Worm (Caenorhabditis elegans): ENCODE results near the gene ubc-7.

Gene ubc-7

DNA sequence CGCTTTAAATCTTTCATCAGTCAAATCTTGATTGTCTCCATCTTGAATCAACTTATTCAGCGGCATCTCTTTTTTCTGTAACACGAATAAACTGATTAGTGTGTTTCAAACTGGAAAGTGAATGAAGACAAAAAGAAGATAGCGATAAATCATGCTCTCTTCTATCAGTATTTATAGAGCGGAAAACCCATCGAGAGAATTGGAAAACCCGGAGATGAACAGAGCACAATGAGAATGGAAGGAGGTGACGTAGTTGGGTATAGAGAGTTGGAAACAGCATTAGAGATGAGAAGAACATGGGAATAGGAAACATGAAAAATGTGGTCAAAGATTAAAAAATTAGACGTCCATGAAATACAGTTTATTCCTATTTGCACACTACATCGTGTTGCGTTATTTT is 38.8 kb downstream of the ubc-7 start, which contains the start of gene acox-1.5:
acox-1.5 (minus strand) TSS at position 75 of the 400 bp plus-strand sequence.
- TF ChIP-seq hmg-4 (GFP tag; optimal IDR thresholded peaks at IDR 0.05) (no peak), ceh-13 (GFP tag; optimal IDR thresholded peaks at IDR 0.05) (no peak), ets-7 (tag; optimal IDR thresholded peaks at IDR 0.05) (no peak), hnd-1 (tag; optimal IDR thresholded peaks at IDR 0.05) (no peak), ceh-36 (tag; optimal IDR thresholded peaks at IDR 0.05) (no peak), hmbx-1 (tag; optimal IDR thresholded peaks at IDR 0.05) (no peak), pes-1 (GFP tag; IDR thresholded peaks at IDR 0.05) (no peak)

DNA sequence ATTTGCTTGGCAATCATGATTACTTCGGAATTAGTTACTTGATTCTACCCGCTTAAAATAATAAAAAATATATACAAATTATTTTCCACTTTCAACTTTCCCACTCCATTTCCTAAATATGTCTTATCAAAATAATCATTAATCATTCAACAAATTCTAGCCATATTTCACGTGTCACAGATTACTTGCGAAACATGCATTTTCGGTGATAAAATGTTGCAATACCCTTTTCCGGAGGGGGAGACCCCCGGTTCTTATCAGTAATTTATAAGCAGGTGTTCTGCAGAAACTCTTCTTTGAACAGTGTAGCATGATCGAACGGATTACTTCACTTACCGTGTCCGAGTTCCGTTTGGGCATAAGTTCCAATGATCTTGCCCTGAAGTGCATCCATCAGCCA is 40.8 kb downstream of the ubc-7 start:
- TF ChIP-seq ceh-36 (tag; optimal IDR thresholded peaks at IDR 0.05) (no peak), scrt-1 (GFP tag; IDR thresholded peaks at IDR 0.05) (no peak)

DNA sequence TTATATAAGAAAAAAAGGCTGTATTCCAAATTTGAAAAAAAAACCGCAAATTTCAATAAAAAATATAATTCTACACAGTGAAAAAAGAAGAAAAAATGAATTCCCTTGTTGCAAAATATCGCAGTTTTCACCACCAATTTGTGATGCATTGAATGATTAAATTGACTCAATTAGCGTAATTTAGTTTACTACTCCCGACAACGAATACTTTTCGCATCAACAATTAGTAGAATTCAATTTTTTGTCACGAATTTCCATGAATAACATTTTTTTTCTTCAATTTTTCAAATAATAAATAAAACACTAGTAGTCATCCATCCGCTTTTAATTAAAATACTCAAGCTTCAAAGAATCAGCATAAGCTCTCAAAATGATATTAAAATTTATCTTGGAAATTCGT is 45.7 kb downstream of the ubc-7 start:
- no peak for TF ChIP-seq F13C5.2 (tag; optimal IDR thresholded peaks at IDR 0.05)

DNA sequence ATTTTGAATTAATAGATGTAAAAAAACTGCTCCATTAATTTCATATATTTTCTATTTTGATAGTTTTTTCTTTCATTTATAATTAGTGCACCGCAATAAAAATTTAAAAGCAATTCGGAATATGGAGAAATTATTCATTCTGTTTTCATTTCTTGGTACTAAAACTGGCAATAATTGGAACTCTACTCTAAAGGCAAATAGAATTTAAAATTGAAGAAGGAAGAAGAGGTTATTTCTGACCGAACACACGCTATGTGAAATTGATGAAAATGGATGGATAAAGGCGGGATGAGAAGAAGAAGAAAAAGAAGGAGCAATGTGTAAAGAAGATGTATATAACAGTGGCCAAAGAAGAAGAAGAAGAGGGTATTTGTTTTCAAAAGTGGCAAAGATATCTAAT is 47.7 kb downstream of the ubc-7 start:
- TF ChIP-seq pes-1 (GFP tag; IDR thresholded peaks at IDR 0.05): no peak
- TF ChIP-seq flt-1 (GFP tag; IDR thresholded peaks at IDR 0.05): no peak
- no peak for TF ChIP-seq B0310.2 (tag; optimal IDR thresholded peaks at IDR 0.05)
- TF ChIP-seq scrt-1 (GFP tag; IDR thresholded peaks at IDR 0.05): no peak
- no peak for TF ChIP-seq hmg-4 (GFP tag; optimal IDR thresholded peaks at IDR 0.05)
- no peak for TF ChIP-seq ceh-36 (tag; optimal IDR thresholded peaks at IDR 0.05)
- no peak for TF ChIP-seq ets-7 (tag; optimal IDR thresholded peaks at IDR 0.05)
- TF ChIP-seq tra-4 (tag; optimal IDR thresholded peaks at IDR 0.05): no peak
- TF ChIP-seq sea-1 (GFP tag; conservative IDR thresholded peaks at IDR 0.05): no peak
- TF ChIP-seq F13C5.2 (tag; optimal IDR thresholded peaks at IDR 0.05): no peak
- no peak for TF ChIP-seq tbx-37 (GFP tag; conservative IDR thresholded peaks at IDR 0.05)
- TF ChIP-seq tbx-11 (GFP tag; IDR thresholded peaks at IDR 0.05): no peak
- no peak for TF ChIP-seq hnd-1 (tag; optimal IDR thresholded peaks at IDR 0.05)
- no peak for TF ChIP-seq hmbx-1 (tag; optimal IDR thresholded peaks at IDR 0.05)
- no peak for TF ChIP-seq ama-1 (optimal IDR thresholded peaks at IDR 0.05)
- TF ChIP-seq ceh-13 (GFP tag; optimal IDR thresholded peaks at IDR 0.05): no peak
- TF ChIP-seq aly-1 (tag; optimal IDR thresholded peaks at IDR 0.05): no peak

DNA sequence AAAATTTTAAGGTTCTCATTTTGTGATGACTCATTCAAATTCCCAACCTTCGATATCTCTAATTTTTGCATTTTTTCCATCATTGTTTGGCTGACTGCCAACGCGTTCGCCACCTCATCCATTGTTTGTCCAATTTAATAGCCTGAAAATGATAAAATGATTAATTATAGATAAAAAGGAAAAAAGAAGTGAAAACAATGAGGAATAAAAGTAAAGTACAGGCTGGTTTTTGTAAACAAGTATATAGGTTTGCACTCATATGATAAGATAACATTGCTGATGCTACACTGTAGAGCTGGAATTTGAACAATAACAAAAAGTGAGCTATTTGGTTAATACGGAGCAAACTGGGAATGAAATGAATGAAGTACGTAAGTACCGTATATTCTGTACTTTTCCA is 48.7 kb downstream of the ubc-7 start, which contains the start of gene C48B4.3:
C48B4.3 (minus strand) TSS at position 149 of the 400 bp plus-strand sequence.
- TF ChIP-seq flt-1 (GFP tag; IDR thresholded peaks at IDR 0.05) (no peak), hnd-1 (tag; optimal IDR thresholded peaks at IDR 0.05) (no peak), tbx-37 (GFP tag; conservative IDR thresholded peaks at IDR 0.05) (no peak), ama-1 (optimal IDR thresholded peaks at IDR 0.05) (no peak), hmbx-1 (tag; optimal IDR thresholded peaks at IDR 0.05) (no peak), sea-1 (GFP tag; conservative IDR thresholded peaks at IDR 0.05) (no peak), ets-7 (tag; optimal IDR thresholded peaks at IDR 0.05) (no peak), scrt-1 (GFP tag; IDR thresholded peaks at IDR 0.05) (no peak), aly-1 (tag; optimal IDR thresholded peaks at IDR 0.05) (no peak), ceh-13 (GFP tag; optimal IDR thresholded peaks at IDR 0.05) (no peak), tbx-11 (GFP tag; IDR thresholded peaks at IDR 0.05) (no peak), B0310.2 (tag; optimal IDR thresholded peaks at IDR 0.05) (no peak), hmg-4 (GFP tag; optimal IDR thresholded peaks at IDR 0.05) (no peak), pes-1 (GFP tag; IDR thresholded peaks at IDR 0.05) (no peak), ceh-36 (tag; optimal IDR thresholded peaks at IDR 0.05) (no peak), tra-4 (tag; optimal IDR thresholded peaks at IDR 0.05) (no peak), F13C5.2 (tag; optimal IDR thresholded peaks at IDR 0.05) (no peak)

Measured in whole organism, early embryonic.